Worm (Caenorhabditis elegans): Measurements from ENCODE around the gene alp-1.

DNA sequence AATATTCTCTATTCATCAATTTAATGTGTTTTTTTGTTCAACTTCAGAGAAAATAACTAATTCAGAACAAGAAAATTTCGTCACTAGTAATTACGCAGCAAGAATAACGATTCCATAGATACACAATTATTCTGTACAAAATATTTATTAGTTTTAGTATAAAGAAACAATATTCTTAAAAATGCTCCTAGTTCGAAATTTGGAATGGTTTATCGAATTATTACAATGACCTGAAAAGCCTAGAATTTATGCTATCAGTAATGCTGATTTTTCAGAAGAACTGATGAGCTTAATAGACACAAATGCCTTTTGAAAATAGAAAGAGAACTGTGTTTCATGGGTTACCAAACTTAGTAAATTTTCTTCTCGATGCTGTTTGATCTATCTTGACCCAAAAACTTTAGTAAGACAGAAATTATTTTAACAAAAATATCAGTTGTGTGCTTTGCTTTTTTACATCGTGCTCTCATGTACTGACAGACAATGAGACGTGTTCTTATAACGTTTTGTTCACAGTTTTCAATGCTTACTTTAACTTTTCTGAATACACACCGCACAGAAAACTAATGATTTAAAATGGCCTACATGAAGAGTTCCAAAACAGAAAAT lies 26.2 kb upstream of the alp-1 start:
- TF ChIP-seq ztf-29 (GFP tag; IDR thresholded peaks at IDR 0.05) (no peak), ref-1 (GFP tag; conservative IDR thresholded peaks at IDR 0.05) (no peak), klf-2 (GFP tag; conservative IDR thresholded peaks at IDR 0.05) (no peak), cog-1 (tag; optimal IDR thresholded peaks at IDR 0.05) (no peak), flt-1 (GFP tag; IDR thresholded peaks at IDR 0.05) (no peak), ztf-23 (GFP tag; IDR thresholded peaks at IDR 0.05) (no peak)

Measured in whole organism, midembryonic.